Fruit fly (Drosophila melanogaster) whole organism, embryonic: Measurements from ENCODE around the gene CG5160.

Experiments
- Abd-B ChIP-seq: fragments of 200-800 bp; sonication (Bioruptor generic); optimal IDR thresholded peaks from 2 replicates; lab custom pipeline; 2018; ENCODE audit warnings: missing biosample characterization, mild to moderate bottlenecking, missing genetic modification characterization, moderate library complexity
- Atf-2 ChIP-seq: fragments of 200-800 bp; sonication (Bioruptor generic); optimal IDR thresholded peaks from 2 replicates; lab custom pipeline; 2016; ENCODE audit warnings: missing biosample characterization, missing genetic modification characterization
- CG10462 ChIP-seq: fragments of 200-800 bp; sonication (Bioruptor generic); optimal IDR thresholded peaks from 2 replicates; lab custom pipeline; 2016; ENCODE audit warnings: missing biosample characterization, missing genetic modification characterization
- CG10565 ChIP-seq: fragments of 200-800 bp; sonication (Bioruptor generic); optimal IDR thresholded peaks from 3 replicates; lab custom pipeline; 2016; ENCODE audit warnings: missing biosample characterization, mild to moderate bottlenecking, missing genetic modification characterization
- CG10654 ChIP-seq: fragments of 200-800 bp; sonication (Bioruptor generic); optimal IDR thresholded peaks from 2 replicates; lab custom pipeline; 2016; ENCODE audit warnings: missing biosample characterization, missing genetic modification characterization
- CG11398 ChIP-seq: fragments of 200-800 bp; sonication (Bioruptor generic); optimal IDR thresholded peaks from 2 replicates; lab custom pipeline; 2016; ENCODE audit warnings: missing biosample characterization, missing genetic modification characterization
- CG11504 ChIP-seq: fragments of 200-800 bp; sonication (Bioruptor generic); optimal IDR thresholded peaks from 3 replicates; lab custom pipeline; 2019; ENCODE audit warnings: missing biosample characterization, mild to moderate bottlenecking, missing genetic modification characterization, moderate library complexity
- CG14860 ChIP-seq: fragments of 200-800 bp; sonication (Bioruptor generic); IDR thresholded peaks from 3 replicates; pipeline ENCODE4 v1.3.6; 2022; ENCODE audit warnings: missing biosample characterization, missing genetic modification characterization; ENCODE audit not compliant: partially characterized antibody
- CG14965 ChIP-seq: fragments of 200-800 bp; sonication (Bioruptor generic); optimal IDR thresholded peaks from 2 replicates; lab custom pipeline; 2016; ENCODE audit warnings: missing biosample characterization, missing genetic modification characterization, borderline replicate concordance
- CG1529 ChIP-seq: fragments of 200-800 bp; sonication (Bioruptor generic); optimal IDR thresholded peaks from 3 replicates; lab custom pipeline; 2018; ENCODE audit warnings: missing biosample characterization, missing genetic modification characterization
- CG1647 ChIP-seq: fragments of 200-800 bp; sonication (Bioruptor generic); optimal IDR thresholded peaks from 3 replicates; lab custom pipeline; 2016; ENCODE audit warnings: missing biosample characterization, missing genetic modification characterization
- CG2889 ChIP-seq: fragments of 200-800 bp; sonication (Bioruptor generic); IDR thresholded peaks from 3 replicates; pipeline ENCODE4 v1.3.6; 2022; ENCODE audit warnings: missing biosample characterization, missing genetic modification characterization
- CG31224 ChIP-seq: fragments of 200-800 bp; sonication (Bioruptor generic); IDR thresholded peaks from 2 replicates; pipeline ENCODE4 v1.3.6; 2022; ENCODE audit warnings: missing biosample characterization, missing genetic modification characterization
- CG3281 ChIP-seq: fragments of 200-800 bp; sonication (Bioruptor generic); optimal IDR thresholded peaks from 3 replicates; lab custom pipeline; 2017; ENCODE audit warnings: missing biosample characterization, mild to moderate bottlenecking, missing genetic modification characterization
- CG3847 ChIP-seq: fragments of 200-800 bp; sonication (Bioruptor generic); IDR thresholded peaks from 2 replicates; pipeline ENCODE4 v1.3.6; 2022; ENCODE audit warnings: missing biosample characterization, missing genetic modification characterization
- CG4424 ChIP-seq: fragments of 200-800 bp; sonication (Bioruptor generic); optimal IDR thresholded peaks from 3 replicates; lab custom pipeline; 2016; ENCODE audit warnings: missing biosample characterization, missing genetic modification characterization
- CG6175 ChIP-seq: fragments of 200-800 bp; sonication (Bioruptor generic); IDR thresholded peaks from 3 replicates; pipeline ENCODE4 v1.3.6; 2022; ENCODE audit warnings: missing biosample characterization, missing genetic modification characterization
- CG6683 ChIP-seq: fragments of 200-800 bp; sonication (Bioruptor generic); optimal IDR thresholded peaks from 2 replicates; lab custom pipeline; 2017; ENCODE audit warnings: missing biosample characterization, mild to moderate bottlenecking, missing genetic modification characterization, missing genetic modification reagents
- CG6854 ChIP-seq: fragments of 200-800 bp; sonication (Bioruptor generic); optimal IDR thresholded peaks from 3 replicates; lab custom pipeline; 2017; ENCODE audit warnings: missing biosample characterization, mild to moderate bottlenecking, missing genetic modification characterization
- CG8359 ChIP-seq: fragments of 200-800 bp; sonication (Bioruptor generic); optimal IDR thresholded peaks from 2 replicates; lab custom pipeline; 2017; ENCODE audit warnings: missing biosample characterization, mild to moderate bottlenecking, missing genetic modification characterization, borderline replicate concordance
- CG8478 ChIP-seq: fragments of >200 bp; optimal IDR thresholded peaks from 2 replicates; lab custom pipeline; 2018
- CG8765 ChIP-seq: fragments of 200-800 bp; sonication (Bioruptor generic); IDR thresholded peaks from 2 replicates; pipeline ENCODE4 v1.3.6; 2022; ENCODE audit warnings: missing biosample characterization, missing genetic modification characterization
- CG8944 ChIP-seq: fragments of 200-800 bp; sonication (Bioruptor generic); optimal IDR thresholded peaks from 3 replicates; lab custom pipeline; 2016; ENCODE audit warnings: missing biosample characterization, missing genetic modification characterization
- CG9817 ChIP-seq: fragments of 200-800 bp; sonication (Bioruptor generic); optimal IDR thresholded peaks from 2 replicates; lab custom pipeline; 2018; ENCODE audit warnings: missing biosample characterization, mild to moderate bottlenecking, missing genetic modification characterization, moderate library complexity
- Dek ChIP-seq: fragments of 200-800 bp; sonication (Bioruptor generic); optimal IDR thresholded peaks from 3 replicates; lab custom pipeline; 2019; ENCODE audit warnings: missing biosample characterization, mild to moderate bottlenecking, missing genetic modification characterization, moderate library complexity
- Dfd ChIP-seq, 2 experiments: fragments of >200 bp; optimal IDR thresholded peaks; 2 replicates each; lab custom pipeline; 2017; ENCODE audit warnings: missing biosample characterization in 2 of 2, missing genetic modification characterization in 2 of 2
- Ets97D ChIP-seq: fragments of 200-800 bp; sonication (Bioruptor generic); optimal IDR thresholded peaks from 3 replicates; lab custom pipeline; 2016; ENCODE audit warnings: missing biosample characterization, missing genetic modification characterization
- GATAe ChIP-seq: fragments of 200-800 bp; sonication (Bioruptor generic); conservative IDR thresholded peaks from 2 replicates; pipeline ENCODE4 v1.3.6; 2022; ENCODE audit warnings: missing biosample characterization, missing genetic modification characterization
- H15 ChIP-seq: fragments of 200-800 bp; sonication (Bioruptor generic); IDR thresholded peaks from 3 replicates; pipeline ENCODE4 v1.3.6; 2022; ENCODE audit warnings: missing biosample characterization, missing genetic modification characterization
- Hr51 ChIP-seq, 2 experiments: fragments of 200-800 bp; sonication (Bioruptor generic); optimal IDR thresholded peaks; 2 replicates in 1 of 2; 3 replicates in 1 of 2; lab custom pipeline; 2016 to 2018; ENCODE audit warnings: missing biosample characterization in 2 of 2, missing genetic modification characterization in 2 of 2, mild to moderate bottlenecking in 1 of 2, moderate library complexity in 1 of 2
- Nf-YA ChIP-seq: fragments of 200-800 bp; sonication (Bioruptor generic); IDR thresholded peaks from 2 replicates; pipeline ENCODE4 v1.3.6; 2022; ENCODE audit warnings: missing biosample characterization, missing genetic modification characterization
- Nf-YB ChIP-seq: fragments of 200-800 bp; sonication (Bioruptor generic); optimal IDR thresholded peaks from 3 replicates; lab custom pipeline; 2019; ENCODE audit warnings: missing biosample characterization, mild to moderate bottlenecking, missing genetic modification characterization, moderate library complexity
- Sin3A ChIP-seq: fragments of >200 bp; optimal IDR thresholded peaks from 2 replicates; lab custom pipeline; 2018
- Trl ChIP-seq, 3 experiments: fragments of >200 bp in 2 of 3; fragments of 200-800 bp in 1 of 3; sonication (Bioruptor generic) in 1 of 3; optimal IDR thresholded peaks; 2 replicates in 1 of 3; 3 replicates in 2 of 3; lab custom pipeline; 2016 to 2017; ENCODE audit warnings: missing biosample characterization in 1 of 3, missing genetic modification characterization in 1 of 3
- ac ChIP-seq: fragments of 200-800 bp; sonication (Bioruptor generic); optimal IDR thresholded peaks from 3 replicates; lab custom pipeline; 2017; ENCODE audit warnings: missing biosample characterization, mild to moderate bottlenecking, missing genetic modification characterization
- bsh ChIP-seq, 2 experiments: fragments of 200-800 bp; sonication (Bioruptor generic); optimal IDR thresholded peaks; 2 replicates each; lab custom pipeline; 2017 to 2018; ENCODE audit warnings: mild to moderate bottlenecking in 2 of 2, missing biosample characterization in 2 of 2, missing genetic modification characterization in 2 of 2, moderate library complexity in 1 of 2
- caup ChIP-seq: fragments of 200-800 bp; sonication (Bioruptor generic); optimal IDR thresholded peaks from 3 replicates; lab custom pipeline; 2017; ENCODE audit warnings: missing biosample characterization, mild to moderate bottlenecking, missing genetic modification characterization, moderate library complexity; ENCODE audit not compliant: severe bottlenecking
- croc ChIP-seq: fragments of 200-800 bp; sonication (Bioruptor generic); conservative IDR thresholded peaks from 3 replicates; pipeline ENCODE4 v1.3.6; 2022; ENCODE audit warnings: missing biosample characterization, missing genetic modification characterization
- da ChIP-seq: fragments of 200-800 bp; sonication (Bioruptor generic); optimal IDR thresholded peaks from 2 replicates; lab custom pipeline; 2016; ENCODE audit warnings: missing biosample characterization, missing genetic modification characterization
- exex ChIP-seq: fragments of 200-800 bp; sonication (Bioruptor generic); optimal IDR thresholded peaks from 4 replicates; lab custom pipeline; 2018; ENCODE audit warnings: missing biosample characterization, mild to moderate bottlenecking, missing genetic modification characterization, moderate library complexity
- fd96Cb ChIP-seq: fragments of 200-800 bp; sonication (Bioruptor generic); optimal IDR thresholded peaks from 2 replicates; lab custom pipeline; 2018; ENCODE audit warnings: missing biosample characterization, mild to moderate bottlenecking, missing genetic modification characterization, moderate library complexity
- gsb-n ChIP-seq: fragments of 200-800 bp; sonication (Bioruptor generic); optimal IDR thresholded peaks from 3 replicates; lab custom pipeline; 2018; ENCODE audit warnings: missing biosample characterization, mild to moderate bottlenecking, missing genetic modification characterization
- jigr1 ChIP-seq: fragments of 200-800 bp; sonication (Bioruptor generic); IDR thresholded peaks from 3 replicates; pipeline ENCODE4 v1.3.6; 2022; ENCODE audit warnings: missing biosample characterization, missing genetic modification characterization
- kay ChIP-seq: fragments of 200-800 bp; sonication (Bioruptor generic); optimal IDR thresholded peaks from 2 replicates; lab custom pipeline; 2016; ENCODE audit warnings: missing biosample characterization, missing genetic modification characterization
- klu ChIP-seq: fragments of 200-800 bp; sonication (Bioruptor generic); IDR thresholded peaks from 2 replicates; pipeline ENCODE4 v1.3.6; 2022; ENCODE audit warnings: missing biosample characterization, missing genetic modification characterization
- otp ChIP-seq: fragments of 200-800 bp; sonication (Bioruptor generic); IDR thresholded peaks from 3 replicates; pipeline ENCODE4, ENCODE4 v1.3.6; 2022; ENCODE audit warnings: missing biosample characterization, missing genetic modification characterization
- schlank ChIP-seq: fragments of 200-800 bp; sonication (Bioruptor generic); optimal IDR thresholded peaks from 2 replicates; lab custom pipeline; 2018; ENCODE audit warnings: missing biosample characterization, mild to moderate bottlenecking, missing genetic modification characterization
- shn ChIP-seq: fragments of 200-800 bp; sonication (Bioruptor generic); optimal IDR thresholded peaks from 3 replicates; lab custom pipeline; 2016; ENCODE audit warnings: missing biosample characterization, missing genetic modification characterization
- trem ChIP-seq: fragments of 200-800 bp; optimal IDR thresholded peaks from 3 replicates; lab custom pipeline; 2019; ENCODE audit warnings: missing biosample characterization, mild to moderate bottlenecking, missing genetic modification characterization, moderate library complexity
- usp ChIP-seq: fragments of >200 bp; optimal IDR thresholded peaks from 2 replicates; lab custom pipeline; 2017; ENCODE audit warnings: missing biosample characterization, missing genetic modification characterization
- wdn ChIP-seq: fragments of 200-800 bp; sonication (Bioruptor generic); IDR thresholded peaks from 2 replicates; pipeline ENCODE4 v1.3.6; 2022; ENCODE audit warnings: missing biosample characterization, missing genetic modification characterization
- wor ChIP-seq: fragments of 200-800 bp; sonication (Bioruptor generic); IDR thresholded peaks from 2 replicates; pipeline ENCODE4 v1.3.6; 2022; ENCODE audit warnings: missing biosample characterization, missing genetic modification characterization

Gene CG5160

DNA sequence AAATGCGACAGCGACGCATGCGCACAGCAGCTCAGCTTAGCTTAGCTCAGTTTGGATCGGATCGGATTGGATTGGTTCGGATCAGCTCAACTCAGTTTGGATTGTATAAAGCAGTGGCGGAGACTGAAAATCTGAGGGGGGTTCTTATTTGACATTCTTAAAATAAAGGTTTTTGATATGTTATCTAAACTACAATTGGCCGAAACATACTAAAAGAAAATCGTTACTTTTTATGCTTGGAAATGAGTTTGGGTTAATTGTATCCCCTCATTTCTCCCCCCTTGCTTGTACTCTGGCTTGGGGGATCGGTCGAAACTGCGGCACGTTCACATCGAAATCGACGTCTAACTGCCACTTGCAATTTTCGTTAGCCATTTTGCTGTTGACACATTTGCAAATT lies 22.4 kb downstream of the CG5160 start (continued):
- TF ChIP-seq ac (GFP tag; lab: Kevin White, UChicago) = no peak
- no peak for TF ChIP-seq kay (GFP tag; lab: Kevin White, UChicago)
- no peak for TF ChIP-seq Nf-YB (GFP tag; lab: Kevin White, UChicago)
- no peak for TF ChIP-seq otp (GFP tag; lab: Robert Waterston, UW)
- TF ChIP-seq CG11504 (tag; lab: Kevin White, UChicago) = no peak
- no peak for TF ChIP-seq CG14965 (GFP tag; lab: Kevin White, UChicago)
- no peak for TF ChIP-seq CG4424 (GFP tag; lab: Kevin White, UChicago)
- TF ChIP-seq croc (GFP tag; lab: Robert Waterston, UW) = no peak
- no peak for TF ChIP-seq CG3281 (GFP tag; lab: Kevin White, UChicago)
- TF ChIP-seq Sin3A (lab: Kevin White, UChicago) = no peak
- TF ChIP-seq wor (GFP tag; lab: Robert Waterston, UW) = 0 out of 2 replicates have a peak, but pooled peaks have one; percentile 11
- TF ChIP-seq caup = no peak
- no peak for TF ChIP-seq CG10565 (GFP tag; lab: Kevin White, UChicago)
- no peak for TF ChIP-seq Ets97D
- TF ChIP-seq CG10654 (GFP tag; lab: Kevin White, UChicago) = peak; percentile 2
- TF ChIP-seq trem (tag; lab: Kevin White, UChicago) = no peak
- no peak for TF ChIP-seq exex (tag; lab: Kevin White, UChicago)
- no peak for TF ChIP-seq CG2889 (GFP tag; lab: Robert Waterston, UW)
- TF ChIP-seq klu (GFP tag; lab: Robert Waterston, UW) = no peak
- TF ChIP-seq wdn (GFP tag; lab: Robert Waterston, UW) = no peak
- peak; percentile 3 for TF ChIP-seq fd96Cb (tag; lab: Kevin White, UChicago)
- no peak for TF ChIP-seq Atf-2
- no peak for TF ChIP-seq Dfd (GFP tag; optimal IDR thresholded peaks at IDR 0.05; lab: Kevin White, UChicago)
- no peak for TF ChIP-seq CG14860 (GFP tag; lab: Robert Waterston, UW)
- TF ChIP-seq CG1529 (GFP tag; lab: Kevin White, UChicago) = no peak
- no peak for TF ChIP-seq gsb-n (tag; lab: Kevin White, UChicago)
- TF ChIP-seq CG11398 (GFP tag; lab: Kevin White, UChicago) = no peak
- no peak for TF ChIP-seq CG8359 (GFP tag; lab: Kevin White, UChicago)
- no peak for TF ChIP-seq CG6175 (GFP tag; lab: Robert Waterston, UW)
- no peak for TF ChIP-seq CG1647 (GFP tag; lab: Kevin White, UChicago)
- TF ChIP-seq CG8478 (lab: Kevin White, UChicago) = no peak
- no peak for TF ChIP-seq CG9817
- TF ChIP-seq H15 (GFP tag; lab: Robert Waterston, UW) = no peak
- no peak for TF ChIP-seq CG10462 (GFP tag; lab: Kevin White, UChicago)
- TF ChIP-seq CG6854 (GFP tag; lab: Kevin White, UChicago) = no peak
- TF ChIP-seq shn (GFP tag; lab: Kevin White, UChicago) = no peak
- no peak for TF ChIP-seq CG8765 (GFP tag; lab: Robert Waterston, UW)
- no peak for TF ChIP-seq da (GFP tag; lab: Kevin White, UChicago)
- no peak for TF ChIP-seq jigr1 (GFP tag; lab: Robert Waterston, UW)
- TF ChIP-seq bsh (GFP tag; optimal IDR thresholded peaks at IDR 0.05; lab: Kevin White, UChicago) = no peak
- TF ChIP-seq GATAe (GFP tag; lab: Robert Waterston, UW) = no peak
- 0 out of 2 replicates have a peak, but pooled peaks have one; percentile 7 for TF ChIP-seq Nf-YA (GFP tag; lab: Robert Waterston, UW)
- TF ChIP-seq CG8944 (GFP tag; lab: Kevin White, UChicago) = peak; percentile 15
- no peak for TF ChIP-seq CG6683 (GFP tag; lab: Kevin White, UChicago)
- TF ChIP-seq Trl (optimal IDR thresholded peaks at IDR 0.05; lab: Kevin White, UChicago) = no peak
- TF ChIP-seq Trl (GFP tag; optimal IDR thresholded peaks at IDR 0.05; lab: Kevin White, UChicago) = peak; percentile 5
- TF ChIP-seq usp (GFP tag; lab: Kevin White, UChicago) = no peak
- TF ChIP-seq Hr51 (GFP tag; optimal IDR thresholded peaks at IDR 0.05; lab: Kevin White, UChicago) = no peak
- no peak for TF ChIP-seq Dek
- no peak for TF ChIP-seq CG3847
- TF ChIP-seq CG31224 (GFP tag; lab: Robert Waterston, UW) = no peak
- no peak for TF ChIP-seq schlank (tag; lab: Kevin White, UChicago)
- TF ChIP-seq Abd-B (GFP tag; lab: Kevin White, UChicago) = peak; percentile 27
